Worm (Caenorhabditis elegans) whole organism, midembryonic: ENCODE results near the gene srab-2.

Experiments used
- T22C8.4 ChIP-seq: fragments of 200-800 bp; sonication (Bioruptor generic); IDR thresholded peaks from 2 replicates; pipeline ENCODE4 v1.3.6; 2022; ENCODE audit warnings: missing genetic modification characterization, missing compliant biosample characterization
- klf-2 ChIP-seq: fragments of 200-800 bp; sonication (Bioruptor generic); conservative IDR thresholded peaks from 2 replicates; pipeline ENCODE4 v1.3.6; 2022; ENCODE audit warnings: missing genetic modification reagents, missing genetic modification characterization, missing compliant biosample characterization

ce11 chrV:5088311-5088710, 16.5 kb downstream of the srab-2 start:
- TF ChIP-seq klf-2 (GFP tag; lab: Robert Waterston, UW) (no peak), T22C8.4 (GFP tag; lab: Robert Waterston, UW) (no peak)
